Fruit fly (Drosophila melanogaster): ENCODE measurements around the gene grp.

dm6 chr2L:16647773-16648172 is 32.1 kb upstream of the grp start:
- peak; percentile 38 for TF ChIP-seq CG6276 (GFP tag; optimal IDR thresholded peaks at IDR 0.05)
- no peak for TF ChIP-seq CG11902 (GFP tag; optimal IDR thresholded peaks at IDR 0.05)
- peak; percentile 14 for TF ChIP-seq Hr39 (GFP tag; optimal IDR thresholded peaks at IDR 0.05)
- TF ChIP-seq Ets21C (GFP tag; optimal IDR thresholded peaks at IDR 0.05) = no peak
- no peak for TF ChIP-seq CG8319 (GFP tag; optimal IDR thresholded peaks at IDR 0.05)
- no peak for TF ChIP-seq salr (GFP tag; optimal IDR thresholded peaks at IDR 0.05)
- TF ChIP-seq svp (GFP tag) = peak; percentile 64
- TF ChIP-seq CG6854 (GFP tag; optimal IDR thresholded peaks at IDR 0.05) = no peak

Data from whole organism, prepupa.